Fruit fly (Drosophila melanogaster): ENCODE data around the gene Hex-A.

Hex-A gene

DNA sequence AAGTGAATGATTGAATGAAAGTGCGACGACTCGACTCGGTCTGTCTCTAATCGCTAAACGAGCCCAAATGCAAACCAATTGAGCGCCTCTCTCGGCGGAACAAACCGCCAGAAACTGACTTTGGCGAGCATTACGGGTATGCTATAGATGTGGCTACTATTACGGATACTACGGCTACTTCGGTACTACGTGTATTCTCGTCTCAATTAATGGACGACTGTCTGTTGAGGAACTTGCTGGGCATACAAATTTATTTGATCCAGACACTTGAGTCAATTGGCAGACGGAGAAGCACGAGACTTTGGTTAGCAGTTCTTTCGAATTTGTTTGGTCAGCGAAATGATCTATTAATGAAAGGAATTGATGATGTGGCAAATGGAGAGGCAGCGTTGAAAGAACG is 9.0 kb downstream of the Hex-A start:
- TF ChIP-seq CG30403 (GFP tag; optimal IDR thresholded peaks at IDR 0.05) = no peak
- TF ChIP-seq shn (GFP tag; optimal IDR thresholded peaks at IDR 0.05) = no peak
- TF ChIP-seq CG3847 (GFP tag; IDR thresholded peaks at IDR 0.05) = no peak
- no peak for TF ChIP-seq pum (GFP tag; optimal IDR thresholded peaks at IDR 0.05)
- TF ChIP-seq CG9817 (tag; optimal IDR thresholded peaks at IDR 0.05) = no peak
- no peak for TF ChIP-seq corto (GFP tag; optimal IDR thresholded peaks at IDR 0.05)
- no peak for TF ChIP-seq CG31365 (tag; optimal IDR thresholded peaks at IDR 0.05)
- peak in 1 of 2 experiments; percentile 22 for TF ChIP-seq Pdp1 (GFP tag; optimal IDR thresholded peaks at IDR 0.05)
- TF ChIP-seq CG7839 (tag; optimal IDR thresholded peaks at IDR 0.05) = no peak
- peak; percentile 58 for TF ChIP-seq cwo (GFP tag; optimal IDR thresholded peaks at IDR 0.05)
- TF ChIP-seq psq (GFP tag; optimal IDR thresholded peaks at IDR 0.05) = no peak
- no peak for TF ChIP-seq Mrtf (GFP tag; IDR thresholded peaks at IDR 0.05)
- no peak for TF ChIP-seq CG14667 (GFP tag; IDR thresholded peaks at IDR 0.05)
- no peak for TF ChIP-seq jigr1 (GFP tag; IDR thresholded peaks at IDR 0.05)
- peak; percentile 71 for TF ChIP-seq Meics (GFP tag; optimal IDR thresholded peaks at IDR 0.05)
- TF ChIP-seq prd (optimal IDR thresholded peaks at IDR 0.05) = no peak
- no peak for TF ChIP-seq prd (GFP tag; IDR thresholded peaks at IDR 0.05)
- no peak for TF ChIP-seq HLHmδ (GFP tag; optimal IDR thresholded peaks at IDR 0.05)
- no peak for TF ChIP-seq CG18764 (GFP tag; optimal IDR thresholded peaks at IDR 0.05)
- TF ChIP-seq gem (tag; optimal IDR thresholded peaks at IDR 0.05) = peak; percentile 10
- TF ChIP-seq slbo (GFP tag; IDR thresholded peaks at IDR 0.05) = no peak

DNA sequence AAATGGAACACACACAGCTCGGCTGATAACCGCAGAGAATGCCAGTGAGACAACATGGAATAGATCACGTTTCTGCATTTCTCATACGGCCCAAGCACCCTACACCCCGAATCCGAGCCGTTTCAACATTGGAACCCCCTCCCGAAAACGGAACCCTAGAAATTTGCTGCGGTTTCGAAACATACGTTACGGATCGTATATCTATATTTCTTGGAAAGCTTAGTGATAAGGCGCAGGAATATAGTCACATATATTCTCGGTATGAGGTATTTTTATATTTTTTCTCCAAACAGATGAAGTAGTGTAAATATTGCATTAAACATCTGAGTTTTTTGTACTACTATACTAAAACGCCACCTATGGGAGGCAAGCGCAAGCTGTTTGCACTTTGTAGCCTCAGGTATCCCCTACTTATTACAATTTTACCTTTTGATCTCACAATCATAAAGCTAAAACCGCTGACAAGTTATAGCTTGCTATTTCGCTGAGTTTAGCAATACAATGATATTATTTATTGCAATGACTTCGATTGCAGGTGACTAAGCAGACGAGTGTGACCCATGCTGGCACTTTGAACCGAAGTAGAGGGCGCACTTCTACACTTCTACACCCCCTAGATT is 9.9 kb downstream of the Hex-A start:
- TF ChIP-seq CG2678 (tag; optimal IDR thresholded peaks at IDR 0.05) (peak; percentile 4), HHEX (GFP tag; optimal IDR thresholded peaks at IDR 0.05) (peak; percentile 7), CG3726 (GFP tag; IDR thresholded peaks at IDR 0.05) (no peak), CG8924 (tag; optimal IDR thresholded peaks at IDR 0.05) (no peak), CG9817 (tag; optimal IDR thresholded peaks at IDR 0.05) (no peak), Drgx (GFP tag; IDR thresholded peaks at IDR 0.05) (no peak), CTCF (GFP tag; optimal IDR thresholded peaks at IDR 0.05) (peak; percentile 88), chinmo (GFP tag; IDR thresholded peaks at IDR 0.05; ENCODE audit: partially characterized antibody) (0 out of 4 replicates have a peak, but pooled peaks have one; percentile 4), Med (GFP tag) (peak; percentile 57), row (GFP tag; IDR thresholded peaks at IDR 0.05) (0 out of 3 replicates have a peak, but pooled peaks have one; percentile 8), Rfx (GFP tag; IDR thresholded peaks at IDR 0.05) (0 out of 2 replicates have a peak, but pooled peaks have one; percentile 15), sens (GFP tag) (peak; percentile 24), CG10979 (tag; optimal IDR thresholded peaks at IDR 0.05) (peak; percentile 51), ssp (GFP tag; IDR thresholded peaks at IDR 0.05) (no peak), CG1603 (tag; optimal IDR thresholded peaks at IDR 0.05) (peak; percentile 11), CG10274 (GFP tag; optimal IDR thresholded peaks at IDR 0.05) (peak; percentile 83), Ets65A (GFP tag) (peak; percentile 55), CG11504 (tag; optimal IDR thresholded peaks at IDR 0.05) (peak; percentile 6), slbo (GFP tag; IDR thresholded peaks at IDR 0.05) (peak; percentile 36; the same call in 1 of the 2 replicates), gem (tag; optimal IDR thresholded peaks at IDR 0.05) (peak; percentile 3), esg (GFP tag; conservative IDR thresholded peaks at IDR 0.05) (peak; percentile 31; the same call in 1 of the 2 replicates)

DNA sequence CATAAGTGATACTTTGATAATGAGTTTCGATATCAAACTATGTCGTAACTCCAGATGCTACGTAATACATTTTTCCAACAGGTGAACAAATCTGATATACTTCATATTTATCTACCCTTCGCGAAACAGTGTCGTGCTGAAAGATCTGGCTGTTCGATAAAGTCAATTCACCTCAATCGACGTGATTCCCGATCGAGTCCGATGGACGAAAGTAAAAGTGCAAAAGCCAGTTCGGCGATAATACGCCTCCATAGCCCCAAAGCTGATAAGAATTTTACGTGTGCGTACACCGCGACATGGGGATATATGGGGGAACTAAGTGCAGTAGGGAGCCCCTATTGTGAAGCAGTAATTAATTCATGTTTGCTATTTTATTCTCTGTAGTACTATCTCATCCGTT is 12.6 kb downstream of the Hex-A start:
- TF ChIP-seq CG34224 (GFP tag; IDR thresholded peaks at IDR 0.05; ENCODE audit: partially characterized antibody) = no peak
- peak; percentile 22 for TF ChIP-seq grn (GFP tag; optimal IDR thresholded peaks at IDR 0.05)
- no peak for TF ChIP-seq CHES-1-like (GFP tag; optimal IDR thresholded peaks at IDR 0.05)
- peak; percentile 25 for TF ChIP-seq exex (tag; optimal IDR thresholded peaks at IDR 0.05)
- TF ChIP-seq CG4424 (GFP tag; optimal IDR thresholded peaks at IDR 0.05) = no peak
- no peak for TF ChIP-seq CG10979 (tag; optimal IDR thresholded peaks at IDR 0.05)

Measured in whole organism, embryonic.